Fruit fly (Drosophila melanogaster) whole organism, embryonic: Measurements from ENCODE around the gene Tfb4.

Experiments used
- Aef1 ChIP-seq: fragments of 200-800 bp; sonication (Bioruptor generic); IDR thresholded peaks from 3 replicates; pipeline ENCODE4 v1.3.6; 2022; ENCODE audit warnings: missing biosample characterization, missing genetic modification characterization
- BtbVII ChIP-seq: fragments of 200-800 bp; sonication (Bioruptor generic); optimal IDR thresholded peaks from 3 replicates; lab custom pipeline; 2017; ENCODE audit warnings: missing biosample characterization, mild to moderate bottlenecking, missing genetic modification characterization
- CG10147 ChIP-seq: fragments of 200-800 bp; sonication (Bioruptor generic); optimal IDR thresholded peaks from 2 replicates; lab custom pipeline; 2019; ENCODE audit warnings: missing biosample characterization, mild to moderate bottlenecking, missing genetic modification characterization, moderate library complexity
- CG12236 ChIP-seq: fragments of 200-800 bp; sonication (Bioruptor generic); optimal IDR thresholded peaks from 2 replicates; lab custom pipeline; 2016; ENCODE audit warnings: missing biosample characterization, missing genetic modification characterization
- CG13894 ChIP-seq: fragments of 200-800 bp; sonication (Bioruptor generic); optimal IDR thresholded peaks from 3 replicates; lab custom pipeline; 2018; ENCODE audit warnings: missing biosample characterization, mild to moderate bottlenecking, missing genetic modification characterization, moderate library complexity
- CG15269 ChIP-seq: fragments of 200-800 bp; sonication (Bioruptor generic); optimal IDR thresholded peaks from 2 replicates; lab custom pipeline; 2018; ENCODE audit warnings: missing biosample characterization, mild to moderate bottlenecking, missing genetic modification characterization, moderate library complexity
- CG16815 ChIP-seq: fragments of 200-800 bp; sonication (Bioruptor generic); optimal IDR thresholded peaks from 3 replicates; lab custom pipeline; 2017; ENCODE audit warnings: missing biosample characterization, mild to moderate bottlenecking, missing genetic modification characterization
- CG17328 ChIP-seq: fragments of 200-800 bp; sonication (Bioruptor generic); IDR thresholded peaks from 2 replicates; pipeline ENCODE4 v1.3.6; 2022; ENCODE audit warnings: missing biosample characterization, missing genetic modification characterization
- CG17912 ChIP-seq: fragments of 200-800 bp; sonication (Bioruptor generic); optimal IDR thresholded peaks from 2 replicates; lab custom pipeline; 2018; ENCODE audit warnings: missing biosample characterization, mild to moderate bottlenecking, missing genetic modification characterization
- CG2120 ChIP-seq: fragments of 200-800 bp; sonication (Bioruptor generic); optimal IDR thresholded peaks from 3 replicates; lab custom pipeline; 2016; ENCODE audit warnings: missing biosample characterization, missing genetic modification characterization
- CG31224 ChIP-seq: fragments of 200-800 bp; sonication (Bioruptor generic); IDR thresholded peaks from 2 replicates; pipeline ENCODE4 v1.3.6; 2022; ENCODE audit warnings: missing biosample characterization, missing genetic modification characterization
- CG3281 ChIP-seq: fragments of 200-800 bp; sonication (Bioruptor generic); optimal IDR thresholded peaks from 3 replicates; lab custom pipeline; 2017; ENCODE audit warnings: missing biosample characterization, mild to moderate bottlenecking, missing genetic modification characterization
- CG3838 ChIP-seq: fragments of 200-800 bp; sonication (Bioruptor generic); optimal IDR thresholded peaks from 3 replicates; lab custom pipeline; 2016; ENCODE audit warnings: missing biosample characterization, missing genetic modification characterization
- CG4328 ChIP-seq: fragments of 200-800 bp; sonication (Bioruptor generic); optimal IDR thresholded peaks from 3 replicates; lab custom pipeline; 2017; ENCODE audit warnings: missing biosample characterization, missing genetic modification reagents, missing genetic modification characterization
- CG43689 ChIP-seq: fragments of 200-800 bp; sonication (Bioruptor generic); IDR thresholded peaks from 2 replicates; pipeline ENCODE4 v1.3.6; 2022; ENCODE audit warnings: missing biosample characterization, missing genetic modification characterization
- CG7556 ChIP-seq: fragments of 200-800 bp; sonication (Bioruptor generic); optimal IDR thresholded peaks from 2 replicates; lab custom pipeline; 2017; ENCODE audit warnings: missing biosample characterization, mild to moderate bottlenecking, missing genetic modification characterization
- CG7745 ChIP-seq: fragments of 200-800 bp; sonication (Bioruptor generic); optimal IDR thresholded peaks from 2 replicates; lab custom pipeline; 2018; ENCODE audit warnings: missing biosample characterization, mild to moderate bottlenecking, missing genetic modification characterization, moderate library complexity
- CG7987 ChIP-seq: fragments of 200-800 bp; sonication (Bioruptor generic); optimal IDR thresholded peaks from 2 replicates; lab custom pipeline; 2018; ENCODE audit warnings: missing biosample characterization, mild to moderate bottlenecking, missing genetic modification characterization, moderate library complexity
- Dip3 ChIP-seq: fragments of 200-800 bp; sonication (Bioruptor generic); optimal IDR thresholded peaks from 3 replicates; lab custom pipeline; 2016; ENCODE audit warnings: missing biosample characterization, missing genetic modification characterization
- GATAe ChIP-seq: fragments of 200-800 bp; sonication (Bioruptor generic); conservative IDR thresholded peaks from 2 replicates; pipeline ENCODE4 v1.3.6; 2022; ENCODE audit warnings: missing biosample characterization, missing genetic modification characterization
- HLH3B ChIP-seq: fragments of 200-800 bp; sonication (Bioruptor generic); IDR thresholded peaks from 2 replicates; pipeline ENCODE4 v1.3.6; 2022; ENCODE audit warnings: missing biosample characterization, missing genetic modification characterization
- Jarid2 ChIP-seq: fragments of 200-800 bp; sonication (Bioruptor generic); optimal IDR thresholded peaks from 3 replicates; lab custom pipeline; 2017; ENCODE audit warnings: mild to moderate bottlenecking, missing biosample characterization, missing genetic modification reagents, missing genetic modification characterization
- Lhr ChIP-seq: fragments of 200-800 bp; sonication (Bioruptor generic); optimal IDR thresholded peaks from 3 replicates; lab custom pipeline; 2017; ENCODE audit warnings: mild to moderate bottlenecking, missing biosample characterization, missing genetic modification reagents, missing genetic modification characterization
- Lpt ChIP-seq: fragments of >200 bp; optimal IDR thresholded peaks from 2 replicates; lab custom pipeline; 2018; ENCODE audit warnings: missing biosample characterization, missing genetic modification characterization
- MBD-R2 ChIP-seq: fragments of 200-800 bp; sonication (Bioruptor generic); IDR thresholded peaks from 2 replicates; pipeline ENCODE4 v1.3.6; 2022; ENCODE audit warnings: missing biosample characterization, missing genetic modification characterization
- Meics ChIP-seq: fragments of 200-800 bp; sonication (Bioruptor generic); optimal IDR thresholded peaks from 2 replicates; lab custom pipeline; 2017; ENCODE audit warnings: missing biosample characterization, mild to moderate bottlenecking, missing genetic modification characterization
- NC2β ChIP-seq: fragments of 200-800 bp; sonication (Bioruptor generic); optimal IDR thresholded peaks from 2 replicates; lab custom pipeline; 2016; ENCODE audit warnings: missing biosample characterization, missing genetic modification characterization
- Optix ChIP-seq: fragments of 200-800 bp; sonication (Bioruptor generic); IDR thresholded peaks from 3 replicates; pipeline ENCODE4 v1.3.6; 2022; ENCODE audit warnings: missing biosample characterization, missing genetic modification characterization
- YL-1 ChIP-seq: fragments of 200-800 bp; sonication (Bioruptor generic); optimal IDR thresholded peaks from 3 replicates; lab custom pipeline; 2017; ENCODE audit warnings: missing biosample characterization, mild to moderate bottlenecking, missing genetic modification characterization
- chif ChIP-seq, 2 experiments: fragments of 200-800 bp; sonication (Bioruptor generic); optimal IDR thresholded peaks; 3 replicates each; lab custom pipeline; 2016; ENCODE audit warnings: missing biosample characterization in 2 of 2, missing genetic modification characterization in 2 of 2
- danr ChIP-seq: fragments of 200-800 bp; sonication (Bioruptor generic); IDR thresholded peaks from 2 replicates; pipeline ENCODE4 v1.3.6; 2022; ENCODE audit warnings: missing biosample characterization, missing genetic modification characterization
- emc ChIP-seq: fragments of 200-800 bp; sonication (Bioruptor generic); optimal IDR thresholded peaks from 2 replicates; lab custom pipeline; 2016; ENCODE audit warnings: missing biosample characterization, missing genetic modification characterization
- esg ChIP-seq: fragments of 200-800 bp; sonication (Bioruptor generic); conservative IDR thresholded peaks from 2 replicates; pipeline ENCODE4 v1.3.6; 2022; ENCODE audit warnings: missing biosample characterization, missing genetic modification characterization
- ewg ChIP-seq: fragments of 200-800 bp; sonication (Bioruptor generic); optimal IDR thresholded peaks from 3 replicates; lab custom pipeline; 2017; ENCODE audit warnings: mild to moderate bottlenecking, missing biosample characterization, missing genetic modification reagents, missing genetic modification characterization
- fd3F ChIP-seq: fragments of 200-800 bp; sonication (Bioruptor generic); optimal IDR thresholded peaks from 2 replicates; lab custom pipeline; 2018; ENCODE audit warnings: missing biosample characterization, mild to moderate bottlenecking, missing genetic modification characterization, moderate library complexity
- hth ChIP-seq: fragments of >200 bp; optimal IDR thresholded peaks from 2 replicates; lab custom pipeline; 2017; ENCODE audit warnings: inconsistent platforms
- kni ChIP-seq: fragments of 200-800 bp; sonication (Bioruptor generic); optimal IDR thresholded peaks from 3 replicates; lab custom pipeline; 2017; ENCODE audit warnings: mild to moderate bottlenecking, missing biosample characterization, missing genetic modification reagents, missing genetic modification characterization
- oc ChIP-seq: fragments of 200-800 bp; sonication (Bioruptor generic); optimal IDR thresholded peaks from 2 replicates; lab custom pipeline; 2018; ENCODE audit warnings: missing biosample characterization, mild to moderate bottlenecking, missing genetic modification characterization, moderate library complexity
- otp ChIP-seq: fragments of 200-800 bp; sonication (Bioruptor generic); IDR thresholded peaks from 3 replicates; pipeline ENCODE4, ENCODE4 v1.3.6; 2022; ENCODE audit warnings: missing biosample characterization, missing genetic modification characterization
- slp2 ChIP-seq: fragments of 200-800 bp; sonication (Bioruptor generic); optimal IDR thresholded peaks from 2 replicates; lab custom pipeline; 2016; ENCODE audit warnings: missing biosample characterization, missing genetic modification characterization
- tgo ChIP-seq: fragments of 200-800 bp; sonication (Bioruptor generic); IDR thresholded peaks from 3 replicates; pipeline ENCODE4 v1.3.6; 2022; ENCODE audit warnings: missing biosample characterization, missing genetic modification characterization

Gene Tfb4

DNA sequence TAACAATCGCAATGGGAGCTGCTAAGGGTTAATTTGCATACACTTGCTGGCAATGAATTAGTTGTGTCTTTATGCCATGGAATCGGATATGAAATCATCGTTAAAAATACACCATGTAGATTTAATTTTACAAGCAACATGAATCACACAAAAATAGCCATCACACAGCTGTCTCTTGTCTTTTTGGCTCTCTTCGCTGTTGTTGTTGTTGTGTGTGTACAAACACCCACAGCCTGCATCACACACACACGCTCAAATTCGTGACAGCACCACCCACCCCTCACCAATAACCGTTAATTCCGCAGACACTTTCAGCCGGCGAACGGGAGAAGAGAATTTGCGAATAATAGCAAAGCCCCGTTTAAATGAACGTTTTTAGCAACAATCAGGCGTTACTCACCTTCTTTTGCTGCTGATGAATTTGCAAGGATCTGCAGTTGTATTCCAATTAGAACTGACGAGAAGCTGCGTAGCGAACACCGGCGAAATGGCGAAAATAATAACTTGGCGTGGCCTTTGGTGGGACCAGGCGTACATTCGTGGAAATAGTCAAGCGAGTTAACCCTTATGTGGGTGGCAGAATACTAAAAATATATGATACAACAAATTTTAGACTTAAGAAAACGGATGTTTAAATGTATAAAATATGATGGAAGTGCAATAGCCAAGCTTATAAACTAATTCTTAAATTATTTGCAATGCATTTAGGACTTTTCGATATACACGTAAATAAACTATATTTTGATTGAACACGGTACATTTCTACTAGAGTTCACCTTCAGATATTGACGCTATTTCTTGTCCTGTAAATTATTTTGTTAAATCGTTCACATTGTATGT, 7.4 kb upstream of the Tfb4 start, which contains the start of gene capt (continued):
- TF ChIP-seq CG17328 (GFP tag; lab: Robert Waterston, UW) (no peak), Jarid2 (GFP tag; lab: Kevin White, UChicago) (no peak), CG2120 (peak; percentile 74), GATAe (GFP tag; lab: Robert Waterston, UW) (no peak), MBD-R2 (GFP tag; lab: Robert Waterston, UW) (peak; percentile 22; the same call in 1 of the 2 replicates), CG4328 (GFP tag; lab: Kevin White, UChicago) (no peak), esg (GFP tag; lab: Robert Waterston, UW) (peak; percentile 31), NC2β (GFP tag; lab: Kevin White, UChicago) (no peak), CG43689 (GFP tag; lab: Robert Waterston, UW) (no peak), CG7745 (tag; lab: Kevin White, UChicago) (no peak), oc (tag; lab: Kevin White, UChicago) (no peak), emc (GFP tag; lab: Kevin White, UChicago) (no peak), CG17912 (no peak), CG7987 (no peak), tgo (peak; percentile 51; the same call in 2 of the 3 replicates), kni (no peak), Dip3 (GFP tag; lab: Kevin White, UChicago) (peak; percentile 16), CG12236 (GFP tag; lab: Kevin White, UChicago) (no peak), ewg (GFP tag; lab: Kevin White, UChicago) (peak; percentile 5), Optix (GFP tag; lab: Robert Waterston, UW) (no peak), CG3281 (GFP tag; lab: Kevin White, UChicago) (no peak), CG16815 (GFP tag; lab: Kevin White, UChicago) (no peak), Meics (GFP tag; lab: Kevin White, UChicago) (peak; percentile 26), CG13894 (tag; lab: Kevin White, UChicago) (no peak), Lpt (GFP tag; lab: Kevin White, UChicago) (no peak), BtbVII (GFP tag; lab: Kevin White, UChicago) (peak; percentile 22), chif (GFP tag; optimal IDR thresholded peaks at IDR 0.05; lab: Kevin White, UChicago) (peak in 1 of 2 experiments; percentile 38), hth (no peak), Lhr (GFP tag; lab: Kevin White, UChicago) (peak; percentile 12), otp (no peak), Aef1 (GFP tag; lab: Robert Waterston, UW) (peak; percentile 42; the same call in 1 of the 3 replicates), fd3F (GFP tag; lab: Kevin White, UChicago) (no peak), YL-1 (GFP tag; lab: Kevin White, UChicago) (no peak), CG10147 (GFP tag; lab: Kevin White, UChicago) (no peak), CG15269 (tag; lab: Kevin White, UChicago) (no peak), slp2 (GFP tag; lab: Kevin White, UChicago) (peak; percentile 18), HLH3B (GFP tag; lab: Robert Waterston, UW) (peak; percentile 23; the same call in 1 of the 2 replicates), CG3838 (GFP tag; lab: Kevin White, UChicago) (no peak), CG31224 (GFP tag; lab: Robert Waterston, UW) (no peak), danr (no peak), CG7556 (GFP tag; lab: Kevin White, UChicago) (no peak)
